Worm (Caenorhabditis elegans) whole organism, L4 larva: ENCODE measurements around the gene aff-1.

Source experiments
- F44E2.7 ChIP-seq: fragments of 200-800 bp; sonication (Bioruptor generic); IDR thresholded peaks from 2 replicates; pipeline ENCODE4 v2.1.2; 2022; ENCODE audit warnings: missing genetic modification characterization, missing compliant biosample characterization
- F49E8.2 ChIP-seq: sonication (generic microtip); optimal IDR thresholded peaks from 2 replicates; lab custom pipeline; 2016; ENCODE audit warnings: missing compliant biosample characterization, mild to moderate bottlenecking, missing genetic modification characterization, borderline replicate concordance
- R02D3.7 ChIP-seq: fragments of 150-350 bp; sonication (generic microtip); optimal IDR thresholded peaks from 3 replicates; lab custom pipeline; 2014; ENCODE audit warnings: missing biosample characterization, missing genetic modification characterization
- T20F7.1 ChIP-seq: fragments of 200-800 bp; sonication (Bioruptor generic); optimal IDR thresholded peaks from 2 replicates; lab custom pipeline; 2018; ENCODE audit warnings: mild to moderate bottlenecking, missing genetic modification characterization, missing compliant biosample characterization
- Y105C5A.15 ChIP-seq: fragments of 200-800 bp; sonication (Bioruptor generic); IDR thresholded peaks from 2 replicates; pipeline ENCODE4 v1.3.6; 2022; ENCODE audit warnings: missing genetic modification characterization, missing compliant biosample characterization
- Y75B8A.6 ChIP-seq: fragments of 200-800 bp; sonication (Bioruptor generic); IDR thresholded peaks from 2 replicates; pipeline ENCODE4 v1.3.6; 2022; ENCODE audit warnings: missing genetic modification reagents, missing genetic modification characterization, missing compliant biosample characterization
- ZK337.2 ChIP-seq: fragments of 200-800 bp; sonication (Bioruptor generic); IDR thresholded peaks from 2 replicates; pipeline ENCODE4 v1.3.6; 2022; ENCODE audit warnings: missing genetic modification reagents, missing genetic modification characterization, missing compliant biosample characterization
- ZK546.5 ChIP-seq, 2 experiments: sonication (generic microtip); optimal IDR thresholded peaks; 2 replicates each; lab custom pipeline; 2017; ENCODE audit warnings: missing biosample characterization in 2 of 2, missing genetic modification characterization in 2 of 2
- aha-1 ChIP-seq: fragments of 150-350 bp; peaks from one replicate; lab custom pipeline; 2014; ENCODE audit warnings: missing biosample characterization, missing genetic modification characterization
- ama-1 ChIP-seq: fragments of 150-350 bp; optimal IDR thresholded peaks from 2 replicates; lab custom pipeline; 2014; ENCODE audit warnings: inconsistent platforms, mixed read lengths
- arid-1 ChIP-seq: fragments of 200-800 bp; sonication (Bioruptor generic); conservative IDR thresholded peaks from 2 replicates; pipeline ENCODE4 v1.3.6; 2022; ENCODE audit warnings: missing genetic modification reagents, missing genetic modification characterization, missing compliant biosample characterization
- ceh-28 ChIP-seq: fragments of 150-350 bp; optimal IDR thresholded peaks from 2 replicates; lab custom pipeline; 2014; ENCODE audit warnings: missing biosample characterization, missing genetic modification reagents, missing genetic modification characterization
- ceh-62 ChIP-seq: sonication (generic microtip); optimal IDR thresholded peaks from 2 replicates; lab custom pipeline; 2017; ENCODE audit warnings: missing biosample characterization, missing genetic modification characterization
- ces-1 ChIP-seq: fragments of 150-350 bp; sonication (generic microtip); optimal IDR thresholded peaks from 4 replicates; lab custom pipeline; 2014; ENCODE audit warnings: missing biosample characterization, missing genetic modification reagents, missing genetic modification characterization
- cey-2 ChIP-seq: sonication (generic microtip); optimal IDR thresholded peaks from 3 replicates; lab custom pipeline; 2017; ENCODE audit warnings: missing genetic modification characterization, mild to moderate bottlenecking, missing compliant biosample characterization, antibody characterized with exemption, borderline replicate concordance; ENCODE audit not compliant: insufficient read depth
- ctbp-1 ChIP-seq: fragments of 200-800 bp; sonication (Bioruptor generic); IDR thresholded peaks from 2 replicates; pipeline ENCODE4 v1.3.6; 2022; ENCODE audit warnings: missing genetic modification reagents, missing genetic modification characterization, missing compliant biosample characterization
- daf-12 ChIP-seq: fragments of 150-350 bp; optimal IDR thresholded peaks from 2 replicates; lab custom pipeline; 2014; ENCODE audit warnings: missing biosample characterization, missing genetic modification reagents, missing genetic modification characterization
- daf-19 ChIP-seq: fragments of 200-800 bp; sonication (Bioruptor generic); conservative IDR thresholded peaks from 2 replicates; pipeline ENCODE4 v1.3.6; 2022; ENCODE audit warnings: missing genetic modification characterization, missing compliant biosample characterization
- dmd-8 ChIP-seq: fragments of 200-800 bp; sonication (Bioruptor generic); IDR thresholded peaks from 2 replicates; pipeline ENCODE4 v1.3.6; 2022; ENCODE audit warnings: missing genetic modification characterization, missing compliant biosample characterization
- dpl-1 ChIP-seq: fragments of 150-350 bp; optimal IDR thresholded peaks from 2 replicates; lab custom pipeline; 2014; ENCODE audit warnings: missing biosample characterization, missing genetic modification reagents, missing genetic modification characterization
- duxl-1 ChIP-seq: sonication (generic microtip); optimal IDR thresholded peaks from 2 replicates; lab custom pipeline; 2016; ENCODE audit warnings: mild to moderate bottlenecking, missing genetic modification characterization, moderate library complexity, missing compliant biosample characterization; ENCODE audit not compliant: poor library complexity
- egl-27 ChIP-seq: sonication (generic microtip); optimal IDR thresholded peaks from 3 replicates; lab custom pipeline; 2017; ENCODE audit warnings: missing biosample characterization, missing genetic modification reagents, missing genetic modification characterization
- fos-1 ChIP-seq: fragments of 150-350 bp; optimal IDR thresholded peaks from 2 replicates; lab custom pipeline; 2014; ENCODE audit warnings: missing biosample characterization, missing genetic modification characterization
- gei-8 ChIP-seq: fragments of 200-800 bp; sonication (Bioruptor generic); optimal IDR thresholded peaks from 2 replicates; lab custom pipeline; 2018; ENCODE audit warnings: mild to moderate bottlenecking, missing genetic modification characterization, missing compliant biosample characterization
- jun-1 ChIP-seq: fragments of 150-350 bp; optimal IDR thresholded peaks from 2 replicates; lab custom pipeline; 2014; ENCODE audit warnings: missing biosample characterization, missing genetic modification reagents, missing genetic modification characterization
- lin-13 ChIP-seq: fragments of 150-350 bp; optimal IDR thresholded peaks from 2 replicates; lab custom pipeline; 2014; ENCODE audit warnings: missing biosample characterization, missing genetic modification reagents, missing genetic modification characterization
- lin-29 ChIP-seq: fragments of 200-800 bp; sonication (Bioruptor generic); IDR thresholded peaks from 2 replicates; pipeline ENCODE4 v1.3.6; 2022; ENCODE audit warnings: missing genetic modification reagents, missing genetic modification characterization, missing compliant biosample characterization
- lin-39 ChIP-seq: fragments of 150-350 bp; optimal IDR thresholded peaks from 2 replicates; lab custom pipeline; 2014; ENCODE audit warnings: missing biosample characterization, missing genetic modification reagents, missing genetic modification characterization
- madf-9 ChIP-seq: fragments of 200-800 bp; sonication (Bioruptor generic); conservative IDR thresholded peaks from 2 replicates; pipeline ENCODE4 v1.3.6; 2022; ENCODE audit warnings: missing genetic modification reagents, missing genetic modification characterization, missing compliant biosample characterization
- mdl-1 ChIP-seq, 2 experiments: fragments of 150-350 bp in 1 of 2; sonication (generic microtip) in 1 of 2; optimal IDR thresholded peaks; 2 replicates each; lab custom pipeline; 2014 to 2017; ENCODE audit warnings: missing biosample characterization in 2 of 2, missing genetic modification characterization in 2 of 2
- mdt-29 ChIP-seq: fragments of 200-800 bp; sonication (Bioruptor generic); IDR thresholded peaks from 2 replicates; pipeline ENCODE4 v1.3.6; 2022; ENCODE audit warnings: missing genetic modification reagents, missing genetic modification characterization, missing compliant biosample characterization
- mep-1 ChIP-seq: fragments of 150-350 bp; sonication (generic microtip); optimal IDR thresholded peaks from 3 replicates; lab custom pipeline; 2014; ENCODE audit warnings: missing biosample characterization, missing genetic modification characterization
- mes-2 ChIP-seq: sonication (generic microtip); optimal IDR thresholded peaks from 2 replicates; lab custom pipeline; 2016; ENCODE audit warnings: missing genotype, mild to moderate bottlenecking, missing genetic modification characterization, missing compliant biosample characterization; ENCODE audit not compliant: poor library complexity, severe bottlenecking
- nhr-10 ChIP-seq: fragments of 150-350 bp; optimal IDR thresholded peaks from 2 replicates; lab custom pipeline; 2014; ENCODE audit warnings: missing biosample characterization, missing genetic modification characterization
- nhr-111 ChIP-seq: fragments of 200-800 bp; sonication (Bioruptor generic); optimal IDR thresholded peaks from 2 replicates; lab custom pipeline; 2018; ENCODE audit warnings: mild to moderate bottlenecking, missing genetic modification characterization, missing compliant biosample characterization
- nhr-237 ChIP-seq: sonication (generic microtip); optimal IDR thresholded peaks from 2 replicates; lab custom pipeline; 2017; ENCODE audit warnings: missing biosample characterization, missing genetic modification characterization
- nhr-42 ChIP-seq: fragments of 200-800 bp; sonication (Bioruptor generic); IDR thresholded peaks from 2 replicates; pipeline ENCODE4 v1.3.6; 2022; ENCODE audit warnings: missing genetic modification characterization, missing compliant biosample characterization
- nhr-6 ChIP-seq: fragments of 150-350 bp; optimal IDR thresholded peaks from 2 replicates; lab custom pipeline; 2014; ENCODE audit warnings: missing biosample characterization, missing genetic modification characterization
- pha-4 ChIP-seq, 2 experiments: fragments of 150-350 bp in 1 of 2; fragments of 200-800 bp in 1 of 2; sonication (Bioruptor generic) in 1 of 2; IDR thresholded peaks in 1 of 2; optimal IDR thresholded peaks in 1 of 2; 2 replicates each; pipeline versions ENCODE4 v1.3.6 to Lab custom; 2014 to 2022; ENCODE audit warnings: missing genetic modification characterization in 2 of 2, missing genetic modification reagents in 2 of 2, missing biosample characterization in 1 of 2, missing compliant biosample characterization in 1 of 2
- php-3 ChIP-seq: fragments of 200-800 bp; sonication (Bioruptor generic); IDR thresholded peaks from 2 replicates; pipeline ENCODE4 v1.3.6; 2022; ENCODE audit warnings: missing genetic modification reagents, missing genetic modification characterization, missing compliant biosample characterization
- set-16 ChIP-seq: fragments of 200-800 bp; sonication (Bioruptor generic); IDR thresholded peaks from 2 replicates; pipeline ENCODE4 v1.3.6; 2022; ENCODE audit warnings: missing genetic modification reagents, missing genetic modification characterization, missing compliant biosample characterization
- snpc-1.2 ChIP-seq: fragments of 200-800 bp; sonication (Bioruptor generic); IDR thresholded peaks from 2 replicates; pipeline ENCODE4 v1.3.6; 2022; ENCODE audit warnings: missing genetic modification reagents, missing genetic modification characterization, missing compliant biosample characterization
- tag-97 ChIP-seq: fragments of 200-800 bp; sonication (Bioruptor generic); IDR thresholded peaks from 2 replicates; pipeline ENCODE4 v1.3.6; 2022; ENCODE audit warnings: missing genetic modification characterization, missing compliant biosample characterization
- tra-1 ChIP-seq: fragments of 200-800 bp; sonication (Bioruptor generic); IDR thresholded peaks from 2 replicates; pipeline ENCODE4 v1.3.6; 2022; ENCODE audit warnings: missing genetic modification reagents, missing genetic modification characterization, missing compliant biosample characterization
- unc-130 ChIP-seq: sonication (generic microtip); optimal IDR thresholded peaks from 2 replicates; lab custom pipeline; 2016; ENCODE audit warnings: missing genetic modification reagents, missing genetic modification characterization, missing compliant biosample characterization
- unc-39 ChIP-seq: sonication (generic microtip); optimal IDR thresholded peaks from 2 replicates; lab custom pipeline; 2017; ENCODE audit warnings: missing biosample characterization, missing genetic modification characterization
- zag-1 ChIP-seq: fragments of 150-350 bp; optimal IDR thresholded peaks from 2 replicates; lab custom pipeline; 2014; ENCODE audit warnings: missing biosample characterization, missing genetic modification characterization
- zip-11 ChIP-seq: fragments of 200-800 bp; sonication (Bioruptor generic); IDR thresholded peaks from 2 replicates; pipeline ENCODE4 v1.3.6; 2022; ENCODE audit warnings: missing genetic modification characterization, missing compliant biosample characterization
- ztf-11 ChIP-seq: fragments of 150-350 bp; optimal IDR thresholded peaks from 2 replicates; lab custom pipeline; 2014; ENCODE audit warnings: missing biosample characterization, missing genetic modification characterization
- ztf-7 ChIP-seq: fragments of 150-350 bp; optimal IDR thresholded peaks from 2 replicates; lab custom pipeline; 2014; ENCODE audit warnings: missing biosample characterization, missing genetic modification characterization

The aff-1 gene

ce11 chrII:6891838-6892237 lies 28.3 kb upstream of the aff-1 start (continued):
- TF ChIP-seq dpl-1 (GFP tag; lab: Kevin White, UChicago) (no peak), zip-11 (GFP tag; lab: Robert Waterston, UW) (no peak), F44E2.7 (GFP tag; lab: Robert Waterston, UW) (no peak), jun-1 (tag; lab: Kevin White, UChicago) (no peak), lin-13 (GFP tag; lab: Kevin White, UChicago) (no peak), mes-2 (peak; percentile 30), php-3 (0 out of 2 replicates have a peak, but pooled peaks have one; percentile 39), unc-39 (no peak), madf-9 (GFP tag; lab: Robert Waterston, UW) (no peak), zag-1 (tag; lab: Kevin White, UChicago) (no peak), ZK546.5 (tag; optimal IDR thresholded peaks at IDR 0.05; lab: Kevin White, UChicago) (no peak), T20F7.1 (no peak), ZK337.2 (no peak), cey-2 (tag; lab: Kevin White, UChicago) (no peak), nhr-111 (GFP tag; lab: Kevin White, UChicago) (no peak), nhr-6 (tag; lab: Kevin White, UChicago) (no peak), arid-1 (GFP tag; lab: Robert Waterston, UW) (no peak), R02D3.7 (tag; lab: Kevin White, UChicago) (no peak), lin-29 (no peak), dmd-8 (no peak), ctbp-1 (GFP tag; lab: Robert Waterston, UW) (no peak), lin-39 (no peak), mdt-29 (GFP tag; lab: Robert Waterston, UW) (peak; percentile 87), mep-1 (tag; lab: Kevin White, UChicago) (peak; percentile 48), unc-130 (GFP tag; lab: Kevin White, UChicago) (no peak), fos-1 (no peak), ztf-7 (tag; lab: Kevin White, UChicago) (no peak), nhr-237 (tag; lab: Kevin White, UChicago) (no peak), daf-12 (no peak), snpc-1.2 (GFP tag; lab: Robert Waterston, UW) (no peak), ztf-11 (tag; lab: Kevin White, UChicago) (no peak)

DNA sequence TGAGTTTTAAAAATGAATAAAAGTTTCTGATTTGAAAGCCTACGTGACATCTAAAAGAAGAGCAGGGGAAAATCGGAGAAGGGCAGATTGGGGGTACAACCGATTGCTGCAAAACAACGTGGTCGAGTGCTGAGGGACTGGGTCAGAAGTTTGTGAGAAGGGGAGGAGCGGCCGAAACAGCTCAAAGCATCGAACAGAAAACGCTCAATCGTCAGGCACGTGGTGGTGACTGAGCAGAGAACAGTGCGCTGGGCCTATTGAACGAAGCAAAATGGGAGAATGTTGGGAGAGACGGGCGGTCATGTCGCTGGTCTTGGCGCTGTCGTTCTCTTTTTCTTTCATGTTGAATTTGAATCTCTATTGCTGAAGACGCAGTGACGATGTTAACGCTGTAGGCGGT lies 27.6 kb upstream of the aff-1 start:
- TF ChIP-seq ceh-62 (no peak), jun-1 (tag; lab: Kevin White, UChicago) (no peak), daf-19 (GFP tag; lab: Robert Waterston, UW) (no peak), Y105C5A.15 (GFP tag; lab: Robert Waterston, UW) (0 out of 2 replicates have a peak, but pooled peaks have one; percentile 55), ceh-28 (no peak), pha-4 (GFP tag; IDR thresholded peaks at IDR 0.05; lab: Robert Waterston, UW) (no peak), pha-4 (tag; optimal IDR thresholded peaks at IDR 0.05; lab: Kevin White, UChicago) (no peak), nhr-237 (tag; lab: Kevin White, UChicago) (no peak), zip-11 (GFP tag; lab: Robert Waterston, UW) (no peak), nhr-10 (tag; lab: Kevin White, UChicago) (peak; percentile 73), madf-9 (GFP tag; lab: Robert Waterston, UW) (no peak), gei-8 (GFP tag; lab: Kevin White, UChicago) (peak; percentile 46), ces-1 (no peak), F44E2.7 (GFP tag; lab: Robert Waterston, UW) (no peak), egl-27 (no peak), dmd-8 (0 out of 2 replicates have a peak, but pooled peaks have one; percentile 56), Y75B8A.6 (0 out of 2 replicates have a peak, but pooled peaks have one; percentile 49), snpc-1.2 (GFP tag; lab: Robert Waterston, UW) (no peak), R02D3.7 (tag; lab: Kevin White, UChicago) (no peak), mdl-1 (tag; optimal IDR thresholded peaks at IDR 0.05; lab: Kevin White, UChicago) (peak; percentile 64 to 93), duxl-1 (tag; lab: Kevin White, UChicago) (peak; percentile 43), tra-1 (0 out of 2 replicates have a peak, but pooled peaks have one; percentile 20), F49E8.2 (no peak), T20F7.1 (no peak), aha-1 (tag; lab: Kevin White, UChicago) (peak; percentile 99), nhr-42 (GFP tag; lab: Robert Waterston, UW) (peak; percentile 13; the same call in 1 of the 2 replicates), ama-1 (lab: Kevin White, UChicago) (peak; percentile 95), set-16 (GFP tag; lab: Robert Waterston, UW) (peak; percentile 79), fos-1 (no peak), php-3 (no peak), tag-97 (GFP tag; lab: Robert Waterston, UW) (no peak)
